Worm (Caenorhabditis elegans) whole organism, L4 larva: ENCODE measurements around the gene C03H5.6.

ENCODE experiments used
- F10B5.3 ChIP-seq: sonication (generic microtip); optimal IDR thresholded peaks from 2 replicates; lab custom pipeline; 2016; ENCODE audit warnings: mild to moderate bottlenecking, missing genetic modification characterization, missing compliant biosample characterization
- F26F4.8 ChIP-seq: fragments of 200-800 bp; sonication (Bioruptor generic); conservative IDR thresholded peaks from 2 replicates; pipeline ENCODE4 v1.3.6; 2022; ENCODE audit warnings: missing genetic modification characterization, missing compliant biosample characterization
- R02D3.7 ChIP-seq: fragments of 150-350 bp; sonication (generic microtip); optimal IDR thresholded peaks from 3 replicates; lab custom pipeline; 2014; ENCODE audit warnings: missing biosample characterization, missing genetic modification characterization
- T20F7.1 ChIP-seq: fragments of 200-800 bp; sonication (Bioruptor generic); optimal IDR thresholded peaks from 2 replicates; lab custom pipeline; 2018; ENCODE audit warnings: mild to moderate bottlenecking, missing genetic modification characterization, missing compliant biosample characterization
- T26A8.4 ChIP-seq: fragments of 200-800 bp; sonication (Bioruptor generic); IDR thresholded peaks from 2 replicates; pipeline ENCODE4 v1.3.6; 2022; ENCODE audit warnings: missing genetic modification characterization, missing compliant biosample characterization
- Y105C5A.15 ChIP-seq: fragments of 200-800 bp; sonication (Bioruptor generic); IDR thresholded peaks from 2 replicates; pipeline ENCODE4 v1.3.6; 2022; ENCODE audit warnings: missing genetic modification characterization, missing compliant biosample characterization
- Y48G9A.11 ChIP-seq: fragments of 200-800 bp; sonication (Bioruptor generic); IDR thresholded peaks from 2 replicates; pipeline ENCODE4 v1.3.6; 2022; ENCODE audit warnings: missing genetic modification reagents, missing genetic modification characterization, missing compliant biosample characterization
- ZK337.2 ChIP-seq: fragments of 200-800 bp; sonication (Bioruptor generic); IDR thresholded peaks from 2 replicates; pipeline ENCODE4 v1.3.6; 2022; ENCODE audit warnings: missing genetic modification reagents, missing genetic modification characterization, missing compliant biosample characterization
- aha-1 ChIP-seq: fragments of 150-350 bp; peaks from one replicate; lab custom pipeline; 2014; ENCODE audit warnings: missing biosample characterization, missing genetic modification characterization
- aly-2 ChIP-seq: sonication (generic microtip); optimal IDR thresholded peaks from 2 replicates; lab custom pipeline; 2018; ENCODE audit warnings: missing biosample characterization, missing genetic modification characterization
- ama-1 ChIP-seq: fragments of 150-350 bp; optimal IDR thresholded peaks from 2 replicates; lab custom pipeline; 2014; ENCODE audit warnings: inconsistent platforms, mixed read lengths
- arid-1 ChIP-seq: fragments of 200-800 bp; sonication (Bioruptor generic); conservative IDR thresholded peaks from 2 replicates; pipeline ENCODE4 v1.3.6; 2022; ENCODE audit warnings: missing genetic modification reagents, missing genetic modification characterization, missing compliant biosample characterization
- ceh-82 ChIP-seq: sonication (generic microtip); optimal IDR thresholded peaks from 2 replicates; lab custom pipeline; 2017; ENCODE audit warnings: missing biosample characterization, missing genetic modification characterization
- ces-1 ChIP-seq: fragments of 150-350 bp; sonication (generic microtip); optimal IDR thresholded peaks from 4 replicates; lab custom pipeline; 2014; ENCODE audit warnings: missing biosample characterization, missing genetic modification reagents, missing genetic modification characterization
- daf-12 ChIP-seq: fragments of 150-350 bp; optimal IDR thresholded peaks from 2 replicates; lab custom pipeline; 2014; ENCODE audit warnings: missing biosample characterization, missing genetic modification reagents, missing genetic modification characterization
- daf-19 ChIP-seq: fragments of 200-800 bp; sonication (Bioruptor generic); conservative IDR thresholded peaks from 2 replicates; pipeline ENCODE4 v1.3.6; 2022; ENCODE audit warnings: missing genetic modification characterization, missing compliant biosample characterization
- dmd-8 ChIP-seq: fragments of 200-800 bp; sonication (Bioruptor generic); IDR thresholded peaks from 2 replicates; pipeline ENCODE4 v1.3.6; 2022; ENCODE audit warnings: missing genetic modification characterization, missing compliant biosample characterization
- dpl-1 ChIP-seq: fragments of 150-350 bp; optimal IDR thresholded peaks from 2 replicates; lab custom pipeline; 2014; ENCODE audit warnings: missing biosample characterization, missing genetic modification reagents, missing genetic modification characterization
- duxl-1 ChIP-seq: sonication (generic microtip); optimal IDR thresholded peaks from 2 replicates; lab custom pipeline; 2016; ENCODE audit warnings: mild to moderate bottlenecking, missing genetic modification characterization, moderate library complexity, missing compliant biosample characterization; ENCODE audit not compliant: poor library complexity
- egl-27 ChIP-seq: sonication (generic microtip); optimal IDR thresholded peaks from 3 replicates; lab custom pipeline; 2017; ENCODE audit warnings: missing biosample characterization, missing genetic modification reagents, missing genetic modification characterization
- egl-43 ChIP-seq: fragments of 200-800 bp; sonication (Bioruptor generic); IDR thresholded peaks from 2 replicates; pipeline ENCODE4 v1.3.6; 2022; ENCODE audit warnings: missing genetic modification reagents, missing genetic modification characterization, missing compliant biosample characterization
- fkh-10 ChIP-seq: fragments of 150-350 bp; optimal IDR thresholded peaks from 2 replicates; lab custom pipeline; 2014; ENCODE audit warnings: missing biosample characterization, missing genetic modification reagents, missing genetic modification characterization
- hif-1 ChIP-seq, 2 experiments: sonication (generic microtip); optimal IDR thresholded peaks; 2 replicates each; lab custom pipeline; 2016 to 2017; ENCODE audit warnings: missing compliant biosample characterization in 2 of 2, missing genetic modification characterization in 2 of 2, missing genetic modification reagents in 2 of 2, missing genotype in 2 of 2, mild to moderate bottlenecking in 1 of 2
- hlh-11 ChIP-seq: fragments of 200-800 bp; sonication (Bioruptor generic); optimal IDR thresholded peaks from 2 replicates; lab custom pipeline; 2018; ENCODE audit warnings: mild to moderate bottlenecking, missing genetic modification characterization, missing compliant biosample characterization
- lin-15B ChIP-seq: fragments of 150-350 bp; sonication (generic microtip); optimal IDR thresholded peaks from 3 replicates; lab custom pipeline; 2014; ENCODE audit warnings: missing biosample characterization, missing genetic modification characterization
- lin-29 ChIP-seq: fragments of 200-800 bp; sonication (Bioruptor generic); IDR thresholded peaks from 2 replicates; pipeline ENCODE4 v1.3.6; 2022; ENCODE audit warnings: missing genetic modification reagents, missing genetic modification characterization, missing compliant biosample characterization
- lin-38 ChIP-seq: fragments of 200-800 bp; sonication (Bioruptor generic); IDR thresholded peaks from 2 replicates; pipeline ENCODE4 v1.3.6; 2022; ENCODE audit warnings: missing genetic modification reagents, missing genetic modification characterization, missing compliant biosample characterization
- lsy-2 ChIP-seq, 2 experiments: fragments of 150-350 bp in 1 of 2; sonication (generic microtip) in 1 of 2; optimal IDR thresholded peaks; 2 replicates each; lab custom pipeline; 2014 to 2017; ENCODE audit warnings: missing biosample characterization in 2 of 2, missing genetic modification characterization in 2 of 2
- madf-9 ChIP-seq: fragments of 200-800 bp; sonication (Bioruptor generic); conservative IDR thresholded peaks from 2 replicates; pipeline ENCODE4 v1.3.6; 2022; ENCODE audit warnings: missing genetic modification reagents, missing genetic modification characterization, missing compliant biosample characterization
- mep-1 ChIP-seq: fragments of 150-350 bp; sonication (generic microtip); optimal IDR thresholded peaks from 3 replicates; lab custom pipeline; 2014; ENCODE audit warnings: missing biosample characterization, missing genetic modification characterization
- mxl-3 ChIP-seq: fragments of 200-800 bp; sonication (Bioruptor generic); optimal IDR thresholded peaks from 2 replicates; lab custom pipeline; 2018; ENCODE audit warnings: mild to moderate bottlenecking, missing genetic modification characterization, missing compliant biosample characterization
- nhr-102 ChIP-seq: sonication (generic microtip); optimal IDR thresholded peaks from 2 replicates; lab custom pipeline; 2016; ENCODE audit warnings: mild to moderate bottlenecking, missing genetic modification characterization, moderate library complexity, missing compliant biosample characterization
- nhr-237 ChIP-seq: sonication (generic microtip); optimal IDR thresholded peaks from 2 replicates; lab custom pipeline; 2017; ENCODE audit warnings: missing biosample characterization, missing genetic modification characterization
- nhr-25 ChIP-seq: sonication (generic microtip); optimal IDR thresholded peaks from 2 replicates; lab custom pipeline; 2017; ENCODE audit warnings: missing genetic modification characterization, mild to moderate bottlenecking, missing compliant biosample characterization, antibody characterized with exemption, moderate library complexity, borderline replicate concordance; ENCODE audit not compliant: insufficient read depth
- nhr-77 ChIP-seq: fragments of 150-350 bp; optimal IDR thresholded peaks from 2 replicates; lab custom pipeline; 2014; ENCODE audit warnings: missing biosample characterization, missing genetic modification characterization
- pqm-1 ChIP-seq: sonication (generic microtip); optimal IDR thresholded peaks from 2 replicates; lab custom pipeline; 2017; ENCODE audit warnings: missing biosample characterization, missing genetic modification characterization
- set-16 ChIP-seq: fragments of 200-800 bp; sonication (Bioruptor generic); IDR thresholded peaks from 2 replicates; pipeline ENCODE4 v1.3.6; 2022; ENCODE audit warnings: missing genetic modification reagents, missing genetic modification characterization, missing compliant biosample characterization
- skn-1 ChIP-seq: fragments of 150-350 bp; optimal IDR thresholded peaks from 2 replicates; lab custom pipeline; 2014; ENCODE audit warnings: missing biosample characterization, missing genetic modification characterization
- spr-3 ChIP-seq: fragments of 200-800 bp; sonication (Bioruptor generic); optimal IDR thresholded peaks from 2 replicates; lab custom pipeline; 2018; ENCODE audit warnings: mild to moderate bottlenecking, missing genetic modification characterization, missing compliant biosample characterization
- tag-97 ChIP-seq: fragments of 200-800 bp; sonication (Bioruptor generic); IDR thresholded peaks from 2 replicates; pipeline ENCODE4 v1.3.6; 2022; ENCODE audit warnings: missing genetic modification characterization, missing compliant biosample characterization
- unc-62 ChIP-seq, 3 experiments: fragments of 150-350 bp in 1 of 3; sonication (generic microtip); optimal IDR thresholded peaks in 2 of 3; peaks in 1 of 3; 1 replicate in 1 of 3; 2 replicates in 2 of 3; lab custom pipeline; 2014 to 2017; ENCODE audit warnings: missing biosample characterization in 3 of 3, missing genetic modification characterization in 3 of 3, missing genetic modification reagents in 3 of 3, missing genotype in 1 of 3
- zip-2 ChIP-seq: fragments of 150-350 bp; optimal IDR thresholded peaks from 2 replicates; lab custom pipeline; 2014; ENCODE audit warnings: missing biosample characterization, missing genetic modification characterization

Gene C03H5.6

DNA sequence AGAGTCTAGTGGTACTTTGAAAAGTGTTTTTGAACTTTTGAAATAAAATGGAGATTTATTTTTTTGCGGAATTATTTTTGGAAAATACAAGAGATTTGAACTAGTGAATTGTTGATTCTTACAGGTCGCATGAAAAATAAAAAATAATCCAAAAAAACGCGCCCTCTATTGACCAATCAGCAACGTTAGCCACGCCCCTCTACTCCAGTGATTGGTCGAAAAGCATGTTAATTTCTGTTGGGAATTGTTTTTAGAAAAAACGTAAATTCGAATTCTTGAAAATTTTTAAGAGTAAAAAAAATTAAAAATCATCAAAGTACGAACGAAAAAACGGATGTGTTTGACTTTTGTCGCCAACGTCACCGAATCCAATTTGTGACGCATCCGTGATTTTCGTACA, 28.8 kb downstream of the C03H5.6 start:
- TF ChIP-seq lin-15B (tag; lab: Kevin White, UChicago), result no peak
- TF ChIP-seq ama-1 (lab: Kevin White, UChicago), result no peak
- no peak for TF ChIP-seq zip-2 (tag; lab: Kevin White, UChicago)
- TF ChIP-seq nhr-102 (tag; lab: Kevin White, UChicago), result no peak
- TF ChIP-seq madf-9 (GFP tag; lab: Robert Waterston, UW), result no peak
- TF ChIP-seq dmd-8, result no peak

DNA sequence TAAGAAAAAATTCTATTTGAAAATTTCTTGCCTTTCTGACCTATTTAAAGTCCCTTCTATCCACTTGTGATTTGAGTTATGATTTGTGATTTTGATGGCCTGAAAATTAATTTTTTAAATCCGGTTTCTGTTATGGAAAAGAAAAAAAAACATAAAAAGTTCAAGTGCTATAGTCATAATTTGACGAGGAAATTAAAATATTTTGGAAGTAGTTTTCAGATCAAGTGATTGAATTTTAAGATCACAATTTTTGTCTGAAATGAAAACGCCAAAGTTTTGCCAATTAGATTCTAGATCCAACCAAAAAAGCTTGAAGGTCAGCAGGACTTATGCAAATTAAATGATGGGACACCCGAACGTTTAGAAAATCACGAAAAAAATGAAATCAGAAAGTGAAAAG, 31.8 kb downstream of the C03H5.6 start, which contains the start of gene ptr-3:
TSS of gene ptr-3 (minus strand) at position 101 of the 400 bp plus-strand sequence.
- TF ChIP-seq T26A8.4, result no peak
- no peak for TF ChIP-seq fkh-10 (GFP tag; lab: Kevin White, UChicago)
- no peak for TF ChIP-seq lsy-2 (tag; optimal IDR thresholded peaks at IDR 0.05; lab: Kevin White, UChicago)
- no peak for TF ChIP-seq nhr-237 (tag; lab: Kevin White, UChicago)
- TF ChIP-seq aly-2 (tag; lab: Kevin White, UChicago), result no peak
- no peak for TF ChIP-seq F26F4.8 (GFP tag; lab: Robert Waterston, UW)

DNA sequence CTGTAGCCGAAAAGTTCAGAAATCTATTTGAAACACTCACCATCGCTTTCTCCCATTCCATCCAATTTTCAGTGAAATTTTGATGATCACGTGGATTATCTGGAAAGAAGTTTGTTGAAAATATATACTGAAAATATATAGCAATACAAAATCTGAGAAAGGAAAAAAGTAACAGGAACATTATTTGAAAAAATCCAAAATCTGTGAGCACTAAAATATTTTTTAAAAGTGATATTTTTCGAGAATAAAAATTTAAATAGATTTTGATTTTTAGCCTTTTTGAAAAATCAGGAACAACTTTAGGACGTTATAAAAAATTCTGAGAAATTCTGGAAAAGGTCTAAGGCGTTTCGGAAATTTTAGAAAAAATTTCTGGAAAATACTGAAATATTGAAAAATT, 42.3 kb downstream of the C03H5.6 start, which contains the start of gene dmsr-4:
TSS of gene dmsr-4 (minus strand) at position 101 of the 400 bp plus-strand sequence.
- TF ChIP-seq aha-1 (peak; percentile 46), spr-3 (GFP tag; lab: Kevin White, UChicago) (no peak)

DNA sequence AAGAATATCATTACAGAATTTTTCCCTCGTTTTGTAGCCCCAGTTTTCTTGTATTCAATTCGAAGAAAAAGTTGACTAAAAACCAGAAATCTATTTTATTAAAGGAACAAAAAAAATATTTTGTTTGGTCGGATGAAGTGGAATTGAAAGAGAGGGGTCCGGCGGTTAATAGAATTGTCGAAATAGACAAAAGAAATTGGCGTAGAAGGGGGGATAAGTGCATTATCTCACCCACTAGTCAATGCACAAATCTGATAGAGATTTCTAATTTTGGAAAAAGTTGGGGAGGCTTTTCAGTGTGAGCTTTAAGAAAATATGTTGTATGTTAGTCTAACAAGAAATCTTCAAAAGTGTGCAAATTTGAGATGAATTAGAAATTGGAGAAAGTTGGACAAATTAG, 44.7 kb downstream of the C03H5.6 start:
- TF ChIP-seq lin-29 (GFP tag; lab: Robert Waterston, UW) (no peak), Y105C5A.15 (GFP tag; lab: Robert Waterston, UW) (no peak), egl-27 (tag; lab: Kevin White, UChicago) (no peak), set-16 (GFP tag; lab: Robert Waterston, UW) (no peak), skn-1 (tag; lab: Kevin White, UChicago) (no peak), ces-1 (peak; percentile 80)
- TF ChIP-seq, all 104 proteins: peak for 1

DNA sequence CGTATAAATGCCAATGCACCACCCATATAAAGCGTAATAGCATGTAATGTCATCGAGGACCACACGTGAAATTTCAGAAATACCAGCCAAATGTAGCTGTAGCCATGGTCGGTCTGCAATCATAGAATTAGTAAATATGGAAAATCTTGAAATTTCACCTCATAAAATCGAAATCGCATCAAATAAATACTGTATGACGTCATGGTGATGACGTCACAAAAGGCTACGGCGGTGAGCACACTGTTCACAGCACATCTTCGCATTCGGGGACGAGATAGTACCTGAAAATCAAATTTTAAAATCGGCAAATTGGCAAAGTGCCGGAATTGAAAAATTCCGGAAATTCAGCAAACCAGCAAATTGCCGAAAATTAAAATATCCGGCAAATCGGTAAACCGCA, 49.5 kb downstream of the C03H5.6 start:
- TF ChIP-seq unc-62 (GFP tag; optimal IDR thresholded peaks at IDR 0.05 in 1 of 2; lab: Kevin White, UChicago) (peak in 1 of 2 experiments; percentile 22), unc-62 (tag; optimal IDR thresholded peaks at IDR 0.05; lab: Kevin White, UChicago) (no peak), hif-1 (tag; optimal IDR thresholded peaks at IDR 0.05; lab: Kevin White, UChicago) (no peak), arid-1 (no peak)

DNA sequence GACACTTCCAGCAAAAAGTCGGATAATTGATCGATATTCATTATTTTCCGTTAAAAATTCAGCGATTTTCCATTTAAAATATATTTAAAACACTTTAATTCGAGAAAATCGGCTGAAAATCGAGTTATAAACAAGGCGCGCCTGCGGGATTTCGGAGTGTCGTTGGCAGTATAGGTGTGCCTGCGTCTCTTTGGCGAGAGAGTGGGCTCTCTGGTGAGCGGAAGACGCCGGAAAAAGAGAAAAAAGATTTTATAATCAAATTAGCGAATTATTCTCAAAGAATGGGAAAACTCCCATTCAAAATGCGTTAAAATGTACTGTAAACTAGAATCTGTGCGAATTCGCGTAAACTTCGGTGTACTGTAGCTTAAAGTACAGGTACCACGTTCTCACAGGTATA, 51.5 kb downstream of the C03H5.6 start, which contains the start of gene D1069.3:
TSS of gene D1069.3 (minus strand) at position 158 of the 400 bp plus-strand sequence.
- TF ChIP-seq dpl-1, result peak; percentile 23
- no peak for TF ChIP-seq spr-3 (GFP tag; lab: Kevin White, UChicago)
- TF ChIP-seq skn-1 (tag; lab: Kevin White, UChicago), result no peak
- TF ChIP-seq daf-12, result no peak
- no peak for TF ChIP-seq pqm-1 (tag; lab: Kevin White, UChicago)
- TF ChIP-seq Y48G9A.11 (GFP tag; lab: Robert Waterston, UW), result peak; percentile 99
- no peak for TF ChIP-seq dmd-8
- TF ChIP-seq lin-38 (GFP tag; lab: Robert Waterston, UW), result no peak; the same call in 1 of the 2 replicates
- TF ChIP-seq lsy-2 (tag; optimal IDR thresholded peaks at IDR 0.05; lab: Kevin White, UChicago), result peak in 1 of 2 experiments; percentile 52
- TF ChIP-seq ceh-82 (tag; lab: Kevin White, UChicago), result no peak
- TF ChIP-seq nhr-77, result no peak
- no peak for TF ChIP-seq hlh-11
- TF ChIP-seq F10B5.3, result no peak
- no peak for TF ChIP-seq egl-43 (GFP tag; lab: Robert Waterston, UW)
- TF ChIP-seq tag-97 (GFP tag; lab: Robert Waterston, UW), result no peak
- no peak for TF ChIP-seq T26A8.4
- no peak for TF ChIP-seq ZK337.2 (GFP tag; lab: Robert Waterston, UW)
- TF ChIP-seq daf-19, result no peak
- TF ChIP-seq mxl-3 (GFP tag; lab: Kevin White, UChicago), result no peak
- no peak for TF ChIP-seq nhr-25
- TF ChIP-seq duxl-1 (tag; lab: Kevin White, UChicago), result no peak
- no peak for TF ChIP-seq R02D3.7 (tag; lab: Kevin White, UChicago)
- no peak for TF ChIP-seq mep-1 (tag; lab: Kevin White, UChicago)
- TF ChIP-seq T20F7.1 (GFP tag; lab: Kevin White, UChicago), result peak; percentile 97
